Worm (Caenorhabditis elegans): Measurements from ENCODE around the gene M03F8.6.

- no peak for TF ChIP-seq flt-1 (GFP tag; IDR thresholded peaks at IDR 0.05)
- no peak for TF ChIP-seq ztf-29 (GFP tag; IDR thresholded peaks at IDR 0.05)
Measured at ce11 chrV:5995598-5995997, 41.0 kb upstream of the M03F8.6 start.
